Worm (Caenorhabditis elegans): Measurements from ENCODE around the gene epg-4.

The epg-4 gene

DNA sequence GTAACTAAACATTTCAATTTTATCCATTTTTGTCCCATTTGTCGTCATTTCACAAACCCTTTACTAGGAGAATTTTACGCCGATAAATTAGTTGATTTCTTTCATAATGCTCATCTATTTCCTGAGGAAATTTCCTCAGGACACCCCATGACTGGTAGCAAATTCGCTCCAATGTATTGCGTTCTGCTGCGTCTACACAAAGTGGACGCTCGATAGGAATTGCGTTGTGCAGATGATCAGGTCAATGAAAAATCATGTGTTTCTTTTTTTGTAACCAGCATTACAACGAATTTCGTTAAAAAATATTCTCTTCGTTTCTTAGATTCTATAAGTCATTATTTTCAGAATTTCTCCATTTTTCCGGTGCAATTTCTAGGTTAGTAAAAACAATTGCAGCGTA is at the start of gene epg-4:
Gene epg-4, plus strand, starts transcription at position 346 of the 400 bp plus-strand sequence.
- no peak for TF ChIP-seq Y48G9A.11 (GFP tag; IDR thresholded peaks at IDR 0.05)
- no peak for TF ChIP-seq zag-1 (tag; optimal IDR thresholded peaks at IDR 0.05)
- no peak for TF ChIP-seq spr-1 (tag; optimal IDR thresholded peaks at IDR 0.05)
- TF ChIP-seq fkh-10 (GFP tag; optimal IDR thresholded peaks at IDR 0.05), result no peak
- TF ChIP-seq D1046.2 (GFP tag; IDR thresholded peaks at IDR 0.05), result no peak
- no peak for TF ChIP-seq nhr-102 (tag; optimal IDR thresholded peaks at IDR 0.05)
- TF ChIP-seq lin-38 (GFP tag; IDR thresholded peaks at IDR 0.05), result peak; percentile 75
- no peak for TF ChIP-seq F26F4.8 (GFP tag; conservative IDR thresholded peaks at IDR 0.05)
- TF ChIP-seq hlh-30 (tag; optimal IDR thresholded peaks at IDR 0.05; ENCODE audit: insufficient read depth), result peak; percentile 96
- TF ChIP-seq nhr-77 (tag; optimal IDR thresholded peaks at IDR 0.05), result peak; percentile 80
- no peak for TF ChIP-seq mxl-2 (GFP tag; conservative IDR thresholded peaks at IDR 0.05)
- no peak for TF ChIP-seq tag-97 (GFP tag; IDR thresholded peaks at IDR 0.05)
- peak; percentile 63 for TF ChIP-seq mep-1 (tag; optimal IDR thresholded peaks at IDR 0.05)
- TF ChIP-seq hmg-1.1 (GFP tag; IDR thresholded peaks at IDR 0.05), result peak; percentile 65; the same call in 1 of the 2 replicates
- no peak for TF ChIP-seq dmd-6 (GFP tag; IDR thresholded peaks at IDR 0.05)
- no peak for TF ChIP-seq nhr-76 (tag; optimal IDR thresholded peaks at IDR 0.05)
- TF ChIP-seq nhr-28 (tag; optimal IDR thresholded peaks at IDR 0.05), result peak; percentile 52
- TF ChIP-seq lin-13 (GFP tag; optimal IDR thresholded peaks at IDR 0.05), result peak; percentile 33
- peak; percentile 14 for TF ChIP-seq nhr-111 (GFP tag; optimal IDR thresholded peaks at IDR 0.05)
- no peak for TF ChIP-seq ZK546.5 (tag; optimal IDR thresholded peaks at IDR 0.05)
- 0 out of 2 replicates have a peak, but pooled peaks have one; percentile 3 for TF ChIP-seq lim-7 (GFP tag; IDR thresholded peaks at IDR 0.05)
- TF ChIP-seq R02D3.7 (tag; optimal IDR thresholded peaks at IDR 0.05), result no peak
- TF ChIP-seq aly-2 (tag; optimal IDR thresholded peaks at IDR 0.05), result no peak
- peak; percentile 61 for TF ChIP-seq T20F7.1 (GFP tag; optimal IDR thresholded peaks at IDR 0.05)
- 0 out of 2 replicates have a peak, but pooled peaks have one; percentile 5 for TF ChIP-seq arid-1 (GFP tag; conservative IDR thresholded peaks at IDR 0.05)
- no peak for TF ChIP-seq lin-39 (tag; optimal IDR thresholded peaks at IDR 0.05)
- no peak for TF ChIP-seq attf-4 (tag; optimal IDR thresholded peaks at IDR 0.05)
- TF ChIP-seq ceh-82 (tag; optimal IDR thresholded peaks at IDR 0.05), result no peak
- TF ChIP-seq zfp-3 (GFP tag; conservative IDR thresholded peaks at IDR 0.05), result 0 out of 2 replicates have a peak, but pooled peaks have one; percentile 47
- peak; percentile 33 for TF ChIP-seq zfp-2 (tag; optimal IDR thresholded peaks at IDR 0.05)
- TF ChIP-seq daf-16 (GFP tag; optimal IDR thresholded peaks at IDR 0.05), result no peak
- TF ChIP-seq daf-16 (tag; optimal IDR thresholded peaks at IDR 0.05), result no peak
- no peak for TF ChIP-seq ceh-44 (GFP tag; IDR thresholded peaks at IDR 0.05)
- TF ChIP-seq dve-1 (tag; optimal IDR thresholded peaks at IDR 0.05; ENCODE audit: insufficient read depth), result peak; percentile 33
- no peak for TF ChIP-seq egl-27 (tag; optimal IDR thresholded peaks at IDR 0.05)
- TF ChIP-seq ZK337.2 (GFP tag; IDR thresholded peaks at IDR 0.05), result no peak
- TF ChIP-seq lsy-2 (tag; optimal IDR thresholded peaks at IDR 0.05), result peak; percentile 29 to 65
- TF ChIP-seq madf-5 (GFP tag; IDR thresholded peaks at IDR 0.05), result no peak
- TF ChIP-seq hif-1 (tag; optimal IDR thresholded peaks at IDR 0.05), result peak in 1 of 2 experiments; percentile 52
- TF ChIP-seq mdt-29 (GFP tag; IDR thresholded peaks at IDR 0.05), result no peak
- TF ChIP-seq ama-1 (optimal IDR thresholded peaks at IDR 0.05), result peak; percentile 76
- TF ChIP-seq F10B5.3 (tag; optimal IDR thresholded peaks at IDR 0.05), result no peak
- TF ChIP-seq dmd-9 (GFP tag; IDR thresholded peaks at IDR 0.05), result no peak
- no peak for TF ChIP-seq nhr-25 (tag; optimal IDR thresholded peaks at IDR 0.05; ENCODE audit: borderline replicate concordance, insufficient read depth)
- TF ChIP-seq pqm-1 (tag; optimal IDR thresholded peaks at IDR 0.05), result peak; percentile 4
- peak; percentile 66 for TF ChIP-seq mes-2 (tag; optimal IDR thresholded peaks at IDR 0.05; ENCODE audit: poor library complexity, severe bottlenecking)
- no peak for TF ChIP-seq duxl-1 (tag; optimal IDR thresholded peaks at IDR 0.05; ENCODE audit: poor library complexity)
- TF ChIP-seq mdl-1 (tag; optimal IDR thresholded peaks at IDR 0.05), result no peak
- no peak for TF ChIP-seq nhr-42 (GFP tag; IDR thresholded peaks at IDR 0.05)
- no peak for TF ChIP-seq unc-62 (GFP tag; optimal IDR thresholded peaks at IDR 0.05 in 1 of 2)
- no peak for TF ChIP-seq unc-62 (tag; optimal IDR thresholded peaks at IDR 0.05)
